Worm (Caenorhabditis elegans) whole organism, L1 larva: ENCODE results near the gene C05D11.13.

Experiments
- C34B4.2 ChIP-seq: sonication (generic microtip); optimal IDR thresholded peaks from 2 replicates; lab custom pipeline; 2017; ENCODE audit warnings: mild to moderate bottlenecking, missing genetic modification characterization, missing compliant biosample characterization
- F16B12.6 ChIP-seq: fragments of 150-350 bp; optimal IDR thresholded peaks from 2 replicates; lab custom pipeline; 2014; ENCODE audit warnings: missing biosample characterization, missing genetic modification characterization
- Y116A8C.19 ChIP-seq: sonication (generic microtip); optimal IDR thresholded peaks from 2 replicates; lab custom pipeline; 2016; ENCODE audit warnings: missing compliant biosample characterization, missing genetic modification characterization, borderline replicate concordance
- alr-1 ChIP-seq: fragments of 200-800 bp; sonication (Bioruptor generic); optimal IDR thresholded peaks from 2 replicates; lab custom pipeline; 2018; ENCODE audit warnings: borderline replicate concordance, mild to moderate bottlenecking, missing genetic modification characterization, missing compliant biosample characterization
- ama-1 ChIP-seq: fragments of 150-350 bp; optimal IDR thresholded peaks from 2 replicates; lab custom pipeline; 2014
- blmp-1 ChIP-seq: fragments of 150-350 bp; optimal IDR thresholded peaks from 2 replicates; lab custom pipeline; 2014; ENCODE audit warnings: missing biosample characterization, missing genetic modification characterization
- ceh-63 ChIP-seq: fragments of 200-800 bp; sonication (Bioruptor generic); optimal IDR thresholded peaks from 2 replicates; lab custom pipeline; 2018; ENCODE audit warnings: mild to moderate bottlenecking, missing genetic modification characterization, missing compliant biosample characterization
- ceh-90 ChIP-seq: sonication (generic microtip); optimal IDR thresholded peaks from 2 replicates; lab custom pipeline; 2016; ENCODE audit warnings: missing genetic modification characterization, missing compliant biosample characterization
- efl-1 ChIP-seq, 4 experiments: fragments of 150-350 bp; optimal IDR thresholded peaks in 3 of 4; peaks in 1 of 4; 1 replicate in 1 of 4; 2 replicates in 3 of 4; lab custom pipeline; 2014; ENCODE audit warnings: missing biosample characterization in 2 of 4, missing genetic modification characterization in 2 of 4, missing genetic modification reagents in 2 of 4
- efl-3 ChIP-seq: fragments of 200-800 bp; sonication (Bioruptor generic); optimal IDR thresholded peaks from 2 replicates; lab custom pipeline; 2018; ENCODE audit warnings: mild to moderate bottlenecking, missing genetic modification characterization, missing compliant biosample characterization
- egl-13 ChIP-seq: sonication (generic microtip); optimal IDR thresholded peaks from 2 replicates; lab custom pipeline; 2016; ENCODE audit warnings: missing genotype, missing genetic modification reagents, missing genetic modification characterization, missing compliant biosample characterization
- elt-2 ChIP-seq: sonication (generic microtip); optimal IDR thresholded peaks from 2 replicates; lab custom pipeline; 2016; ENCODE audit warnings: missing genetic modification characterization, mild to moderate bottlenecking, inconsistent platforms, missing compliant biosample characterization, missing genetic modification reagents
- elt-3 ChIP-seq, 6 experiments: fragments of 150-350 bp in 1 of 6; sonication (generic microtip); optimal IDR thresholded peaks; 2 replicates each; lab custom pipeline; 2017 to 2018; ENCODE audit warnings: missing biosample characterization in 6 of 6, missing genetic modification characterization in 6 of 6, inconsistent platforms in 1 of 6
- ets-5 ChIP-seq: fragments of 200-800 bp; sonication (Bioruptor generic); IDR thresholded peaks from 2 replicates; pipeline ENCODE4 v1.3.6; 2022; ENCODE audit warnings: missing genetic modification characterization, missing compliant biosample characterization
- fkh-4 ChIP-seq: sonication (generic microtip); optimal IDR thresholded peaks from 2 replicates; lab custom pipeline; 2016; ENCODE audit warnings: missing compliant biosample characterization, missing genetic modification characterization, borderline replicate concordance
- grh-1 ChIP-seq: fragments of 200-800 bp; sonication (Bioruptor generic); IDR thresholded peaks from 2 replicates; pipeline ENCODE4 v1.3.6; 2022; ENCODE audit warnings: missing genetic modification reagents, missing genetic modification characterization, missing compliant biosample characterization
- hlh-17 ChIP-seq: fragments of 200-800 bp; sonication (Bioruptor generic); optimal IDR thresholded peaks from 2 replicates; lab custom pipeline; 2018; ENCODE audit warnings: missing genetic modification characterization, mild to moderate bottlenecking, missing compliant biosample characterization, moderate library complexity, borderline replicate concordance
- hlh-4 ChIP-seq: sonication (generic microtip); optimal IDR thresholded peaks from 2 replicates; lab custom pipeline; 2016; ENCODE audit warnings: mild to moderate bottlenecking, missing genetic modification characterization, missing compliant biosample characterization
- hpl-2 ChIP-seq: fragments of 150-350 bp; optimal IDR thresholded peaks from 2 replicates; lab custom pipeline; 2014; ENCODE audit warnings: missing biosample characterization, missing genetic modification reagents, missing genetic modification characterization
- irx-1 ChIP-seq: sonication (generic microtip); optimal IDR thresholded peaks from 2 replicates; lab custom pipeline; 2016; ENCODE audit warnings: missing genetic modification characterization, missing compliant biosample characterization
- isw-1 ChIP-seq: fragments of 200-800 bp; sonication (Bioruptor generic); IDR thresholded peaks from 2 replicates; pipeline ENCODE4 v1.3.6; 2022; ENCODE audit warnings: missing genetic modification characterization, missing compliant biosample characterization
- lin-39 ChIP-seq: fragments of 150-350 bp; optimal IDR thresholded peaks from 2 replicates; lab custom pipeline; 2014; ENCODE audit warnings: missing biosample characterization, missing genetic modification reagents, missing genetic modification characterization
- lir-3 ChIP-seq: sonication (generic microtip); optimal IDR thresholded peaks from 2 replicates; lab custom pipeline; 2016; ENCODE audit warnings: mild to moderate bottlenecking, missing genetic modification characterization, moderate library complexity, missing compliant biosample characterization; ENCODE audit not compliant: poor library complexity
- lsy-2 ChIP-seq, 2 experiments: fragments of 150-350 bp; optimal IDR thresholded peaks; 2 replicates each; lab custom pipeline; 2014; ENCODE audit warnings: missing biosample characterization in 2 of 2, missing genetic modification characterization in 2 of 2
- mab-9 ChIP-seq: fragments of 200-800 bp; sonication (Bioruptor generic); IDR thresholded peaks from 2 replicates; pipeline ENCODE4 v1.3.6; 2022; ENCODE audit warnings: missing genetic modification reagents, missing genetic modification characterization, missing compliant biosample characterization
- nhr-12 ChIP-seq: sonication (generic microtip); optimal IDR thresholded peaks from 2 replicates; lab custom pipeline; 2017; ENCODE audit warnings: missing biosample characterization, missing genetic modification characterization
- nhr-19 ChIP-seq: fragments of 200-800 bp; sonication (Bioruptor generic); conservative IDR thresholded peaks from 2 replicates; pipeline ENCODE4 v1.3.6; 2022; ENCODE audit warnings: missing genetic modification characterization, missing compliant biosample characterization
- nhr-237 ChIP-seq: fragments of 150-350 bp; optimal IDR thresholded peaks from 2 replicates; lab custom pipeline; 2014; ENCODE audit warnings: missing biosample characterization, missing genetic modification characterization
- nhr-28 ChIP-seq: fragments of 150-350 bp; optimal IDR thresholded peaks from 2 replicates; lab custom pipeline; 2014; ENCODE audit warnings: missing biosample characterization, missing genetic modification characterization
- nhr-47 ChIP-seq: sonication (generic microtip); optimal IDR thresholded peaks from 2 replicates; lab custom pipeline; 2016; ENCODE audit warnings: mild to moderate bottlenecking, missing genetic modification characterization, moderate library complexity, missing compliant biosample characterization
- nhr-71 ChIP-seq: sonication (generic microtip); optimal IDR thresholded peaks from 2 replicates; lab custom pipeline; 2016; ENCODE audit warnings: mild to moderate bottlenecking, missing genetic modification characterization, moderate library complexity, missing compliant biosample characterization
- nhr-77 ChIP-seq: fragments of 150-350 bp; optimal IDR thresholded peaks from 2 replicates; lab custom pipeline; 2014; ENCODE audit warnings: missing biosample characterization, missing genetic modification characterization
- nhr-84 ChIP-seq: sonication (generic microtip); optimal IDR thresholded peaks from 2 replicates; lab custom pipeline; 2017; ENCODE audit warnings: missing biosample characterization, missing genetic modification characterization
- nhr-85 ChIP-seq: sonication (generic microtip); peaks from one replicate; lab custom pipeline; 2016; ENCODE audit warnings: missing genetic modification characterization, inconsistent platforms, missing compliant biosample characterization
- nhr-90 ChIP-seq: sonication (generic microtip); optimal IDR thresholded peaks from 2 replicates; lab custom pipeline; 2016; ENCODE audit warnings: mild to moderate bottlenecking, missing genetic modification characterization, missing compliant biosample characterization; ENCODE audit not compliant: poor library complexity
- pax-3 ChIP-seq: fragments of 200-800 bp; sonication (Bioruptor generic); optimal IDR thresholded peaks from 2 replicates; lab custom pipeline; 2018; ENCODE audit warnings: mild to moderate bottlenecking, missing genetic modification characterization, moderate library complexity, missing compliant biosample characterization
- rnt-1 ChIP-seq: sonication (generic microtip); optimal IDR thresholded peaks from 2 replicates; lab custom pipeline; 2016; ENCODE audit warnings: mild to moderate bottlenecking, missing genetic modification characterization, moderate library complexity, missing compliant biosample characterization
- snu-23 ChIP-seq: sonication (generic microtip); optimal IDR thresholded peaks from 2 replicates; lab custom pipeline; 2016; ENCODE audit warnings: missing genetic modification characterization, missing compliant biosample characterization
- sup-37 ChIP-seq: fragments of 200-800 bp; sonication (Bioruptor generic); optimal IDR thresholded peaks from 2 replicates; lab custom pipeline; 2018; ENCODE audit warnings: mild to moderate bottlenecking, missing genetic modification characterization, missing compliant biosample characterization
- tbx-2 ChIP-seq: sonication (generic microtip); optimal IDR thresholded peaks from 2 replicates; lab custom pipeline; 2016; ENCODE audit warnings: missing genetic modification characterization, missing compliant biosample characterization
- unc-62 ChIP-seq: fragments of 150-350 bp; optimal IDR thresholded peaks from 2 replicates; lab custom pipeline; 2014; ENCODE audit warnings: missing biosample characterization, missing genetic modification reagents, missing genetic modification characterization
- unc-98 ChIP-seq: fragments of 200-800 bp; sonication (Bioruptor generic); IDR thresholded peaks from 2 replicates; pipeline ENCODE4 v1.3.6; 2022; ENCODE audit warnings: missing genetic modification characterization, missing compliant biosample characterization
- vab-15 ChIP-seq: sonication (generic microtip); optimal IDR thresholded peaks from 2 replicates; lab custom pipeline; 2017; ENCODE audit warnings: missing genotype, mild to moderate bottlenecking, missing genetic modification characterization, missing compliant biosample characterization
- xbp-1 ChIP-seq: sonication (generic microtip); optimal IDR thresholded peaks from 2 replicates; lab custom pipeline; 2016; ENCODE audit warnings: missing genetic modification characterization, missing compliant biosample characterization
- ztf-11 ChIP-seq, 2 experiments: sonication (generic microtip); optimal IDR thresholded peaks; 2 replicates each; lab custom pipeline; 2016 to 2017; ENCODE audit warnings: missing genetic modification characterization in 2 of 2, missing biosample characterization in 1 of 2, missing compliant biosample characterization in 1 of 2
- ztf-4 ChIP-seq: fragments of 150-350 bp; optimal IDR thresholded peaks from 2 replicates; lab custom pipeline; 2014; ENCODE audit warnings: missing biosample characterization, missing genetic modification characterization

Gene C05D11.13

ce11 chrIII:6464113-6464571 is 19.8 kb upstream of the C05D11.13 start (continued):
- TF ChIP-seq ztf-11 (tag; optimal IDR thresholded peaks at IDR 0.05; lab: Kevin White, UChicago) (peak in 1 of 2 experiments; percentile 66), lir-3 (tag; lab: Kevin White, UChicago) (no peak), ets-5 (GFP tag; lab: Robert Waterston, UW) (no peak), tbx-2 (peak; percentile 88), hpl-2 (GFP tag; lab: Kevin White, UChicago) (no peak), ceh-63 (no peak), nhr-90 (peak; percentile 84), sup-37 (GFP tag; lab: Kevin White, UChicago) (peak; percentile 84), irx-1 (tag; lab: Kevin White, UChicago) (peak; percentile 64), unc-62 (no peak), nhr-47 (tag; lab: Kevin White, UChicago) (peak; percentile 90), elt-3 (tag; optimal IDR thresholded peaks at IDR 0.05; lab: Kevin White, UChicago) (peak in 2 of 6 experiments; percentile 21 to 53), egl-13 (peak; percentile 66), alr-1 (tag; lab: Kevin White, UChicago) (no peak), blmp-1 (tag; lab: Kevin White, UChicago) (peak; percentile 82), grh-1 (peak; percentile 58), nhr-28 (tag; lab: Kevin White, UChicago) (no peak), xbp-1 (tag; lab: Kevin White, UChicago) (peak; percentile 82), isw-1 (GFP tag; lab: Robert Waterston, UW) (peak; percentile 74), vab-15 (tag; lab: Kevin White, UChicago) (no peak), nhr-19 (GFP tag; lab: Robert Waterston, UW) (peak; percentile 91), nhr-71 (tag; lab: Kevin White, UChicago) (peak; percentile 94), lsy-2 (tag; optimal IDR thresholded peaks at IDR 0.05; lab: Kevin White, UChicago) (peak; percentile 80 to 84), ztf-4 (peak; percentile 82), lin-39 (tag; lab: Kevin White, UChicago) (no peak), unc-98 (peak; percentile 42; the same call in 1 of the 2 replicates), hlh-17 (no peak), fkh-4 (tag; lab: Kevin White, UChicago) (peak; percentile 15), ceh-90 (no peak), C34B4.2 (tag; lab: Kevin White, UChicago) (peak; percentile 11), nhr-77 (peak; percentile 50), efl-3 (GFP tag; lab: Kevin White, UChicago) (peak; percentile 1), Y116A8C.19 (tag; lab: Kevin White, UChicago) (no peak)
- TF ChIP-seq, all 84 proteins: peak for 56

- TF ChIP-seq tbx-2, result no peak
- TF ChIP-seq pax-3 (tag; lab: Kevin White, UChicago), result no peak
- TF ChIP-seq efl-1 (optimal IDR thresholded peaks at IDR 0.05; lab: Kevin White, UChicago), result no peak
- peak in 1 of 2 experiments; percentile 57 for TF ChIP-seq efl-1 (GFP tag; optimal IDR thresholded peaks at IDR 0.05 in 1 of 2; lab: Kevin White, UChicago)
Observed at ce11 chrIII:6463679-6464078, 19.3 kb upstream of the C05D11.13 start, which contains the start of gene dlc-1. Gene dlc-1 (minus strand): TSS chrIII:6463779.

- TF ChIP-seq F16B12.6, result no peak
- TF ChIP-seq elt-2 (tag; lab: Kevin White, UChicago), result peak; percentile 1
- TF ChIP-seq blmp-1 (tag; lab: Kevin White, UChicago), result no peak
- TF ChIP-seq nhr-47 (tag; lab: Kevin White, UChicago), result peak; percentile 11
- no peak for TF ChIP-seq nhr-12 (tag; lab: Kevin White, UChicago)
- no peak for TF ChIP-seq mab-9 (GFP tag; lab: Robert Waterston, UW)
- peak; percentile 56 for TF ChIP-seq nhr-71 (tag; lab: Kevin White, UChicago)
- peak; percentile 9 for TF ChIP-seq nhr-85 (tag; lab: Kevin White, UChicago)
- TF ChIP-seq ztf-4, result peak; percentile 66
- peak; percentile 11 for TF ChIP-seq snu-23
- no peak for TF ChIP-seq sup-37 (GFP tag; lab: Kevin White, UChicago)
- TF ChIP-seq nhr-90, result peak; percentile 12
- TF ChIP-seq nhr-237 (tag; lab: Kevin White, UChicago), result no peak
- TF ChIP-seq ama-1, result peak; percentile 68
- peak; percentile 5 for TF ChIP-seq rnt-1 (tag; lab: Kevin White, UChicago)
- no peak for TF ChIP-seq nhr-84
- TF ChIP-seq nhr-19 (GFP tag; lab: Robert Waterston, UW), result 0 out of 2 replicates have a peak, but pooled peaks have one; percentile 2
- TF ChIP-seq hlh-4, result no peak
- TF ChIP-seq, all 84 proteins: peak for 10
Observed at ce11 chrIII:6462610-6463009, 18.2 kb upstream of the C05D11.13 start, which contains the start of gene T26A5.8. Gene T26A5.8 (minus strand): TSS chrIII:6462856.
